Worm (Caenorhabditis elegans): ENCODE data around the gene nlp-58.

Gene nlp-58

DNA sequence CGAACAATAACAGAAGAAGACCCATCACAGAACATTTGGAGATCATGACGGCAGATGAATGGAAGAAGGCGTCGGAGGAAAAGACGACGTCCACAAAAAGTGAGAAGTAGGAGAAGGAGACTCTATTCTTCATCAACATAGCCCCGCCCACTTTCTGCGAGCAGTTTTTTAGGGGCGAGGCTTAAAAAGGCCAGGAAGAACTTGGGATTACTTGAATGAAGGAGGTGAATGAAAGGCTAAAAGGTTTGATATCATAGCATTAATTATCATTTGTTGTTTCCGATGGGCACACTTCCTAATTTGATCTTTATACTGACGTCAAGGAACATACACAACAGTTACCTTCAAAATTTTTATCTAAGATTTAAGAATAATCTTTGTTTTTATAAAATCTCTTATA, at the start of gene nlp-58:
Gene nlp-58, minus strand, starts transcription at position 101 of the 400 bp plus-strand sequence.
- TF ChIP-seq F52B5.7 (tag; optimal IDR thresholded peaks at IDR 0.05) (no peak), F57C9.4 (tag; optimal IDR thresholded peaks at IDR 0.05) (no peak), let-607 (tag; optimal IDR thresholded peaks at IDR 0.05) (no peak), lsy-27 (tag; optimal IDR thresholded peaks at IDR 0.05; ENCODE audit: borderline replicate concordance, insufficient read depth) (no peak), unc-62 (GFP tag; optimal IDR thresholded peaks at IDR 0.05) (no peak), attf-6 (GFP tag; IDR thresholded peaks at IDR 0.05) (no peak), bed-2 (GFP tag; IDR thresholded peaks at IDR 0.05) (no peak), madf-6 (GFP tag; IDR thresholded peaks at IDR 0.05) (no peak), ztf-22 (GFP tag; optimal IDR thresholded peaks at IDR 0.05) (no peak), lin-26 (GFP tag; IDR thresholded peaks at IDR 0.05) (no peak), lin-40 (tag; optimal IDR thresholded peaks at IDR 0.05) (no peak), aptf-2 (GFP tag; conservative IDR thresholded peaks at IDR 0.05) (no peak), ccch-3 (GFP tag; optimal IDR thresholded peaks at IDR 0.05) (no peak), K12H6.12 (tag; optimal IDR thresholded peaks at IDR 0.05) (no peak)

DNA sequence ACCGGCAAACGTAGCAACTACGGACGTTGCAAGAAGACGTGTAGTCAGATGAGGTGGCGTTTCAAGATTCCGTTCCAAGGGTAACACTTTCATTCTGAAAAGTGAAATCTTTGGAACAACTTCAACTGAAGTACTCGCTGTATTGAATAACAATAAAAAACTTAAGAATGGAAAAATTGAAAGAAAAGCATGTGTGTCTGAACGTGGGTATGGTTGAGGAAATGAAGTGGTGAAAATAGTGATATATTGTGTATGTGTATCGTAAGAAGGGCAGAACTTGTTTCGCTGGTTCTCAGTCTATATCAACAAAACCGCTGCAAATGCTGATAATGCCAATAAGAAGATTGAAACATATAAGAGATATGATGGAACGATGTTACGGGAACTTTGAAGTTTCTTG, 47.1 kb upstream of the nlp-58 start, which contains the start of gene K08H10.6:
Gene K08H10.6, minus strand, starts transcription at position 101 of the 400 bp plus-strand sequence.
- no peak for TF ChIP-seq attf-3 (GFP tag; conservative IDR thresholded peaks at IDR 0.05)
- TF ChIP-seq madf-3 (GFP tag; IDR thresholded peaks at IDR 0.05) = no peak
- no peak for TF ChIP-seq F22D6.2 (tag; optimal IDR thresholded peaks at IDR 0.05)
- no peak for TF ChIP-seq C17E4.6 (GFP tag; IDR thresholded peaks at IDR 0.05)
- no peak for TF ChIP-seq mel-28 (tag; optimal IDR thresholded peaks at IDR 0.05; ENCODE audit: borderline replicate concordance)
- TF ChIP-seq B0336.3 (GFP tag; IDR thresholded peaks at IDR 0.05) = no peak
- no peak for TF ChIP-seq nhr-90 (tag; optimal IDR thresholded peaks at IDR 0.05)
- no peak for TF ChIP-seq lag-1 (GFP tag; IDR thresholded peaks at IDR 0.05)

DNA sequence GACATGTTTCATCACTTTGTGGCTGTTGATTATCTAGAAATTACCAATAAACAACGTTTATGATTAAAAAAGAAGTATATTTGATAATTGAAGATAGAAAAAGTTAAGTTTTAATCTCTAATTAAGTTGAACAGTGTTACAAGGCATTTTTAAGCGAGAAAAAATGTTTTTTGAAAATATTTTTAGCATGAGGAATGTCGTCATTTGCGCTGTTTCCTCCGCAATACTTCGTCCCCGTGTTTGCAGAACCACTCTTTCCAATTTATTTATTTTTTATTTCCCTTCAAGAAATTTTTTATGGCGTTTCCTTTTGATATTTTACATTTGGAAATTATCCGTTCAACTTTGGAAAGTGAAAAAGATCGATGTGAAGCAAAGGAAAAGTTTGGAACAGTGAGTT, 42.9 kb upstream of the nlp-58 start, which contains the start of the genes rde-1 and trpp-6:
Gene rde-1, minus strand, starts transcription at position 33 of the 400 bp plus-strand sequence.
Gene trpp-6, plus strand, starts transcription at position 286 of the 400 bp plus-strand sequence.
- TF ChIP-seq hrde-1 (tag; optimal IDR thresholded peaks at IDR 0.05; ENCODE audit: borderline replicate concordance) (no peak), ceh-79 (tag; optimal IDR thresholded peaks at IDR 0.05) (no peak), B0035.1 (tag; optimal IDR thresholded peaks at IDR 0.05) (no peak), pbrm-1 (GFP tag; IDR thresholded peaks at IDR 0.05) (no peak), F39B2.1 (GFP tag; IDR thresholded peaks at IDR 0.05) (no peak), hsf-1 (GFP tag; IDR thresholded peaks at IDR 0.05) (no peak), bed-2 (GFP tag; IDR thresholded peaks at IDR 0.05) (no peak), ets-4 (GFP tag; optimal IDR thresholded peaks at IDR 0.05) (no peak), lin-35 (GFP tag; optimal IDR thresholded peaks at IDR 0.05) (no peak)

DNA sequence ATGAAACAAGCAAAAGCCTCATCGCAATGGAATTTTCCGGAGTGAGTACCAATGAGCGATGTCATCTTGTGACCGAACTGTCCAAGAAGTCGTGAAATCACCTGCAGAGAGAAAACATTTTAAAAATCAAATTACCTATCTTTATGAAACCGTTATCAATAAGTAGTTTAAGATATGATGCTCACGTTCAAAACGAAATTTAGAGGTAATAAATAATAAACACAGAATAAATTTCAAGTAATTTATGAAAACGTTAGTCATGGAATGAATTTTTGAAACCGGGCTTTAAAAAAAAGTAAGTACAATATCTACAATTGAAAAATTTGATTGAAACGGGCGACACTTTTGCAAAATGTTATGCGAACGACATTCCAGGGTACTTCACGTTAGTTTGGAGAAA, 38.9 kb upstream of the nlp-58 start, which contains the start of gene C27H6.8:
Gene C27H6.8, minus strand, starts transcription at position 101 of the 400 bp plus-strand sequence.
- TF ChIP-seq ztf-6 (GFP tag; IDR thresholded peaks at IDR 0.05) (no peak), B0035.1 (tag; optimal IDR thresholded peaks at IDR 0.05) (no peak)

DNA sequence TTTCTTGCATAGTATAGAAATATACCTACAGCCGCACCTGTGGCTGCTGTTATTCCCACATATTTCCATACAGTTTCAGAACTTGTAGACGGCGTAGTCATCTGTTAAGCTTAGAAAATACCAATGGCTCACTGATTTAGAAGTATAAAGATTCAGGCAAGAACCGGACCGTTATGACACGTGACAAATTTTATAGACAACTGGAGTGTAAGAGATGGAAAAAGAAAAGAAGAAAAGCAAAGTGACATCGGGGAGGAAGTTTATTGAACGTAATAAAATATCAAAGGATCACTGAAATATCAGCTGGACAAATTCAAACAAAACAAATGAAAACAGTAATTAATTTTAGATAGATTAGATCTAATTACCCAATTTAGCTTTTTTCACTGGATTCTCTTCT, 37.4 kb upstream of the nlp-58 start, which contains the start of gene rmd-2:
Gene rmd-2, minus strand, starts transcription at position 101 of the 400 bp plus-strand sequence.
- no peak for TF ChIP-seq F23B12.7 (tag; optimal IDR thresholded peaks at IDR 0.05; ENCODE audit: insufficient read depth)
- no peak for TF ChIP-seq egl-18 (GFP tag; IDR thresholded peaks at IDR 0.05)
- no peak for TF ChIP-seq F37B4.10 (GFP tag; IDR thresholded peaks at IDR 0.05)
- TF ChIP-seq hsf-1 (GFP tag; IDR thresholded peaks at IDR 0.05) = no peak
- TF ChIP-seq tbx-9 (tag; optimal IDR thresholded peaks at IDR 0.05; ENCODE audit: borderline replicate concordance) = no peak
- no peak for TF ChIP-seq dox-1 (GFP tag; IDR thresholded peaks at IDR 0.05)
- TF ChIP-seq F33H1.4 (GFP tag; IDR thresholded peaks at IDR 0.05) = no peak
- TF ChIP-seq ceh-91 (GFP tag; IDR thresholded peaks at IDR 0.05) = no peak
- no peak for TF ChIP-seq unc-130 (GFP tag; optimal IDR thresholded peaks at IDR 0.05)
- TF ChIP-seq lsl-1 (GFP tag; optimal IDR thresholded peaks at IDR 0.05) = no peak
- no peak for TF ChIP-seq Y53G8AR.9 (GFP tag; conservative IDR thresholded peaks at IDR 0.05)
- no peak for TF ChIP-seq aptf-3 (GFP tag; IDR thresholded peaks at IDR 0.05)
- TF ChIP-seq attf-3 (GFP tag; conservative IDR thresholded peaks at IDR 0.05) = no peak
- TF ChIP-seq lin-26 (GFP tag; IDR thresholded peaks at IDR 0.05) = no peak
